Worm (Caenorhabditis elegans) whole organism, L3 larva: Measurements from ENCODE around the gene Y47D7A.19.

Experiments used
- ZK546.5 ChIP-seq: sonication (generic microtip); optimal IDR thresholded peaks from 2 replicates; lab custom pipeline; 2017; ENCODE audit warnings: missing biosample characterization, missing genetic modification characterization
- ama-1 ChIP-seq: fragments of 150-350 bp; optimal IDR thresholded peaks from 2 replicates; lab custom pipeline; 2018
- daf-12 ChIP-seq: fragments of 150-350 bp; optimal IDR thresholded peaks from 2 replicates; lab custom pipeline; 2014; ENCODE audit warnings: missing biosample characterization, missing genetic modification reagents, missing genetic modification characterization
- jun-1 ChIP-seq: fragments of 150-350 bp; optimal IDR thresholded peaks from 2 replicates; lab custom pipeline; 2014; ENCODE audit warnings: missing biosample characterization, missing genetic modification reagents, missing genetic modification characterization
- mdl-1 ChIP-seq: fragments of 150-350 bp; optimal IDR thresholded peaks from 2 replicates; lab custom pipeline; 2014; ENCODE audit warnings: missing biosample characterization, missing genetic modification characterization
- nhr-23 ChIP-seq: fragments of 150-350 bp; optimal IDR thresholded peaks from 2 replicates; lab custom pipeline; 2014; ENCODE audit warnings: missing biosample characterization, missing genetic modification reagents, missing genetic modification characterization
- nhr-237 ChIP-seq: fragments of 150-350 bp; optimal IDR thresholded peaks from 2 replicates; lab custom pipeline; 2014; ENCODE audit warnings: missing biosample characterization, missing genetic modification characterization
- nhr-25 ChIP-seq: sonication (generic microtip); optimal IDR thresholded peaks from 2 replicates; lab custom pipeline; 2017; ENCODE audit warnings: missing biosample characterization, missing genetic modification characterization
- nhr-67 ChIP-seq: fragments of 150-350 bp; optimal IDR thresholded peaks from 2 replicates; lab custom pipeline; 2014; ENCODE audit warnings: missing biosample characterization, missing genetic modification characterization
- nhr-76 ChIP-seq: fragments of 150-350 bp; sonication (generic microtip); optimal IDR thresholded peaks from 5 replicates; lab custom pipeline; 2014; ENCODE audit warnings: missing biosample characterization, missing genetic modification characterization
- pha-4 ChIP-seq: fragments of 150-350 bp; optimal IDR thresholded peaks from 2 replicates; lab custom pipeline; 2014; ENCODE audit warnings: missing biosample characterization, missing genetic modification reagents, missing genetic modification characterization
- tbx-2 ChIP-seq: sonication (generic microtip); optimal IDR thresholded peaks from 2 replicates; lab custom pipeline; 2016; ENCODE audit warnings: mild to moderate bottlenecking, missing genetic modification characterization, missing compliant biosample characterization
- unc-39 ChIP-seq: sonication (generic microtip); optimal IDR thresholded peaks from 4 replicates; lab custom pipeline; 2017; ENCODE audit warnings: missing biosample characterization, missing genetic modification characterization
- unc-62 ChIP-seq: fragments of 150-350 bp; sonication (generic microtip); optimal IDR thresholded peaks from 4 replicates; lab custom pipeline; 2014; ENCODE audit warnings: missing biosample characterization, missing genetic modification reagents, missing genetic modification characterization

ce11 chrV:4442749-4443381, 18.7 kb downstream of the Y47D7A.19 start, which contains the start of gene rft-1:
- no peak for TF ChIP-seq pha-4
- no peak for TF ChIP-seq ZK546.5
- no peak for TF ChIP-seq nhr-76 (tag; lab: Kevin White, UChicago)
- TF ChIP-seq daf-12 (tag; lab: Kevin White, UChicago), result no peak
- no peak for TF ChIP-seq ama-1 (lab: Kevin White, UChicago)
- TF ChIP-seq tbx-2 (tag; lab: Kevin White, UChicago), result no peak
- no peak for TF ChIP-seq unc-39 (tag; lab: Kevin White, UChicago)
- no peak for TF ChIP-seq mdl-1 (tag; lab: Kevin White, UChicago)
- TF ChIP-seq unc-62, result no peak
- TF ChIP-seq nhr-67 (tag; lab: Kevin White, UChicago), result no peak
- no peak for TF ChIP-seq nhr-23 (tag; lab: Kevin White, UChicago)
- TF ChIP-seq jun-1, result no peak
- TF ChIP-seq nhr-237, result no peak
- TF ChIP-seq nhr-25 (tag; lab: Kevin White, UChicago), result no peak
